Worm (Caenorhabditis elegans): ENCODE results near the gene acs-2.

- no peak for TF ChIP-seq ama-1 (optimal IDR thresholded peaks at IDR 0.05)
- TF ChIP-seq pha-4 (tag; optimal IDR thresholded peaks at IDR 0.05), result no peak
- TF ChIP-seq elt-2 (tag; optimal IDR thresholded peaks at IDR 0.05), result no peak
- TF ChIP-seq nhr-11 (tag; optimal IDR thresholded peaks at IDR 0.05), result no peak
These were observed 8.1 kb upstream of the acs-2 start, which contains the start of gene acr-18 for ce11 chrV:15559047-15559446.

Measured in whole organism, late embryonic.